Fruit fly (Drosophila melanogaster) whole organism, embryonic: Measurements from ENCODE around the gene PAN3.

Experiments used
- Atf-2 ChIP-seq: fragments of 200-800 bp; sonication (Bioruptor generic); optimal IDR thresholded peaks from 2 replicates; lab custom pipeline; 2016; ENCODE audit warnings: missing biosample characterization, missing genetic modification characterization
- Atf6 ChIP-seq: fragments of 200-800 bp; sonication (Bioruptor generic); IDR thresholded peaks from 2 replicates; pipeline ENCODE4 v1.3.6; 2022; ENCODE audit warnings: missing biosample characterization, missing genetic modification characterization
- Awh ChIP-seq: fragments of 200-800 bp; sonication (Bioruptor generic); IDR thresholded peaks from 2 replicates; pipeline ENCODE4, ENCODE4 v1.3.6; 2022; ENCODE audit warnings: missing biosample characterization, missing genetic modification characterization
- CG10209 ChIP-seq: fragments of 200-800 bp; sonication (Bioruptor generic); optimal IDR thresholded peaks from 3 replicates; lab custom pipeline; 2017; ENCODE audit warnings: missing biosample characterization, mild to moderate bottlenecking, missing genetic modification characterization, missing genetic modification reagents
- CG11247 ChIP-seq: fragments of 200-800 bp; sonication (Bioruptor generic); IDR thresholded peaks from 2 replicates; pipeline ENCODE4 v1.3.6; 2022; ENCODE audit warnings: missing biosample characterization, missing genetic modification characterization
- CG11398 ChIP-seq: fragments of 200-800 bp; sonication (Bioruptor generic); optimal IDR thresholded peaks from 2 replicates; lab custom pipeline; 2016; ENCODE audit warnings: missing biosample characterization, missing genetic modification characterization
- CG11723 ChIP-seq: fragments of 200-800 bp; sonication (Bioruptor generic); optimal IDR thresholded peaks from 2 replicates; lab custom pipeline; 2017; ENCODE audit warnings: missing biosample characterization, mild to moderate bottlenecking, missing genetic modification characterization
- CG14965 ChIP-seq: fragments of 200-800 bp; sonication (Bioruptor generic); optimal IDR thresholded peaks from 2 replicates; lab custom pipeline; 2016; ENCODE audit warnings: missing biosample characterization, missing genetic modification characterization, borderline replicate concordance
- CG17328 ChIP-seq: fragments of 200-800 bp; sonication (Bioruptor generic); IDR thresholded peaks from 2 replicates; pipeline ENCODE4 v1.3.6; 2022; ENCODE audit warnings: missing biosample characterization, missing genetic modification characterization
- CG18262 ChIP-seq: fragments of 200-800 bp; optimal IDR thresholded peaks from 3 replicates; lab custom pipeline; 2019; ENCODE audit warnings: missing biosample characterization, mild to moderate bottlenecking, missing genetic modification characterization, moderate library complexity
- CG2116 ChIP-seq: fragments of 200-800 bp; sonication (Bioruptor generic); optimal IDR thresholded peaks from 3 replicates; lab custom pipeline; 2018; ENCODE audit warnings: missing biosample characterization, mild to moderate bottlenecking, missing genetic modification characterization
- CG2712 ChIP-seq: fragments of 200-800 bp; optimal IDR thresholded peaks from 3 replicates; lab custom pipeline; 2019; ENCODE audit warnings: missing biosample characterization, mild to moderate bottlenecking, missing genetic modification characterization, moderate library complexity
- CG30020 ChIP-seq: fragments of 200-800 bp; optimal IDR thresholded peaks from 2 replicates; lab custom pipeline; 2019; ENCODE audit warnings: missing biosample characterization, mild to moderate bottlenecking, missing genetic modification characterization, moderate library complexity
- CG30431 ChIP-seq: fragments of 200-800 bp; sonication (Bioruptor generic); optimal IDR thresholded peaks from 2 replicates; lab custom pipeline; 2017; ENCODE audit warnings: missing biosample characterization, missing genetic modification characterization
- CG31224 ChIP-seq: fragments of 200-800 bp; sonication (Bioruptor generic); IDR thresholded peaks from 2 replicates; pipeline ENCODE4 v1.3.6; 2022; ENCODE audit warnings: missing biosample characterization, missing genetic modification characterization
- CG34422 ChIP-seq: fragments of 200-800 bp; sonication (Bioruptor generic); IDR thresholded peaks from 3 replicates; pipeline ENCODE4 v1.3.6; 2022; ENCODE audit warnings: missing biosample characterization, missing genetic modification characterization
- CG4617 ChIP-seq: fragments of 200-800 bp; sonication (Bioruptor generic); optimal IDR thresholded peaks from 3 replicates; lab custom pipeline; 2016; ENCODE audit warnings: missing biosample characterization, missing genetic modification characterization, borderline replicate concordance
- CG8281 ChIP-seq: fragments of 200-800 bp; sonication (Bioruptor generic); optimal IDR thresholded peaks from 2 replicates; lab custom pipeline; 2018; ENCODE audit warnings: missing biosample characterization, mild to moderate bottlenecking, missing genetic modification characterization, moderate library complexity
- CG8290 ChIP-seq, 3 experiments: fragments of 200-800 bp; sonication (Bioruptor generic); optimal IDR thresholded peaks; 2 replicates each; lab custom pipeline; 2016 to 2019; ENCODE audit warnings: missing biosample characterization in 3 of 3, missing genetic modification characterization in 3 of 3, mild to moderate bottlenecking in 2 of 3, moderate library complexity in 1 of 3
- CG8765 ChIP-seq: fragments of 200-800 bp; sonication (Bioruptor generic); IDR thresholded peaks from 2 replicates; pipeline ENCODE4 v1.3.6; 2022; ENCODE audit warnings: missing biosample characterization, missing genetic modification characterization
- CG9727 ChIP-seq: fragments of 200-800 bp; sonication (Bioruptor generic); optimal IDR thresholded peaks from 3 replicates; lab custom pipeline; 2017; ENCODE audit warnings: missing biosample characterization, mild to moderate bottlenecking, missing genetic modification characterization
- CHES-1-like ChIP-seq: fragments of 200-800 bp; sonication (Bioruptor generic); optimal IDR thresholded peaks from 2 replicates; lab custom pipeline; 2016; ENCODE audit warnings: missing biosample characterization, missing genetic modification characterization
- HLHmδ ChIP-seq: fragments of 200-800 bp; sonication (Bioruptor generic); optimal IDR thresholded peaks from 2 replicates; lab custom pipeline; 2018; ENCODE audit warnings: missing biosample characterization, mild to moderate bottlenecking, missing genetic modification characterization, moderate library complexity
- Hmx ChIP-seq: fragments of 200-800 bp; sonication (Bioruptor generic); optimal IDR thresholded peaks from 2 replicates; lab custom pipeline; 2016; ENCODE audit warnings: missing biosample characterization, missing genetic modification characterization
- Hr3 ChIP-seq: fragments of 200-800 bp; sonication (Bioruptor generic); optimal IDR thresholded peaks from 3 replicates; lab custom pipeline; 2016; ENCODE audit warnings: missing biosample characterization, missing genetic modification characterization
- Lhr ChIP-seq: fragments of 200-800 bp; sonication (Bioruptor generic); optimal IDR thresholded peaks from 3 replicates; lab custom pipeline; 2017; ENCODE audit warnings: mild to moderate bottlenecking, missing biosample characterization, missing genetic modification reagents, missing genetic modification characterization
- Mad ChIP-seq: fragments of 200-800 bp; sonication (Bioruptor generic); optimal IDR thresholded peaks from 2 replicates; lab custom pipeline; 2016; ENCODE audit warnings: missing biosample characterization, missing genetic modification characterization
- Scr ChIP-seq: fragments of 200-800 bp; sonication (Bioruptor generic); IDR thresholded peaks from 2 replicates; pipeline ENCODE4 v1.3.6; 2022; ENCODE audit warnings: missing biosample characterization, missing genetic modification characterization; ENCODE audit not compliant: partially characterized antibody
- Stat92E ChIP-seq, 3 experiments: fragments of >200 bp in 2 of 3; fragments of 200-800 bp in 1 of 3; sonication (Bioruptor generic) in 1 of 3; optimal IDR thresholded peaks; 2 replicates each; lab custom pipeline; 2017 to 2019; ENCODE audit warnings: missing biosample characterization in 3 of 3, missing genetic modification characterization in 3 of 3, mild to moderate bottlenecking in 1 of 3, moderate library complexity in 1 of 3
- Vsx1 ChIP-seq: fragments of 200-800 bp; sonication (Bioruptor generic); optimal IDR thresholded peaks from 2 replicates; lab custom pipeline; 2017; ENCODE audit warnings: missing biosample characterization, mild to moderate bottlenecking, missing genetic modification characterization, missing genetic modification reagents
- Xbp1 ChIP-seq: fragments of 200-800 bp; sonication (Bioruptor generic); optimal IDR thresholded peaks from 3 replicates; lab custom pipeline; 2016; ENCODE audit warnings: missing biosample characterization, mild to moderate bottlenecking, missing genetic modification characterization
- ase ChIP-seq: fragments of 200-800 bp; sonication (Bioruptor generic); IDR thresholded peaks from 3 replicates; pipeline ENCODE4 v1.3.6; 2022; ENCODE audit warnings: missing biosample characterization, missing genetic modification characterization
- bbx ChIP-seq: fragments of 200-800 bp; sonication (Bioruptor generic); IDR thresholded peaks from 2 replicates; pipeline ENCODE4 v1.3.6; 2022; ENCODE audit warnings: missing biosample characterization, missing genetic modification characterization; ENCODE audit not compliant: partially characterized antibody
- btn ChIP-seq: fragments of 200-800 bp; sonication (Bioruptor generic); optimal IDR thresholded peaks from 2 replicates; lab custom pipeline; 2016; ENCODE audit warnings: missing biosample characterization, missing genetic modification characterization
- insv ChIP-seq, 2 experiments: fragments of 200-800 bp; sonication (Bioruptor generic); optimal IDR thresholded peaks; 3 replicates each; lab custom pipeline; 2016 to 2018; ENCODE audit warnings: missing biosample characterization in 2 of 2, missing genetic modification characterization in 2 of 2
- jing ChIP-seq: fragments of 200-800 bp; sonication (Bioruptor generic); optimal IDR thresholded peaks from 2 replicates; lab custom pipeline; 2018; ENCODE audit warnings: missing biosample characterization, mild to moderate bottlenecking, missing genetic modification characterization
- kni ChIP-seq: fragments of 200-800 bp; sonication (Bioruptor generic); optimal IDR thresholded peaks from 3 replicates; lab custom pipeline; 2017; ENCODE audit warnings: mild to moderate bottlenecking, missing biosample characterization, missing genetic modification reagents, missing genetic modification characterization
- luna ChIP-seq: fragments of 200-800 bp; sonication (Bioruptor generic); optimal IDR thresholded peaks from 2 replicates; lab custom pipeline; 2016; ENCODE audit warnings: missing biosample characterization, missing genetic modification characterization
- maf-S ChIP-seq: fragments of 200-800 bp; sonication (Bioruptor generic); optimal IDR thresholded peaks from 2 replicates; lab custom pipeline; 2016; ENCODE audit warnings: missing biosample characterization, missing genetic modification characterization
- mam ChIP-seq: fragments of 200-800 bp; sonication (Bioruptor generic); optimal IDR thresholded peaks from 3 replicates; lab custom pipeline; 2016; ENCODE audit warnings: missing biosample characterization, missing genetic modification characterization
- otp ChIP-seq: fragments of 200-800 bp; sonication (Bioruptor generic); IDR thresholded peaks from 3 replicates; pipeline ENCODE4, ENCODE4 v1.3.6; 2022; ENCODE audit warnings: missing biosample characterization, missing genetic modification characterization
- pb ChIP-seq: fragments of 200-800 bp; sonication (Bioruptor generic); optimal IDR thresholded peaks from 3 replicates; lab custom pipeline; 2016; ENCODE audit warnings: missing biosample characterization, missing genetic modification characterization
- pfk ChIP-seq: fragments of 200-800 bp; sonication (Bioruptor generic); optimal IDR thresholded peaks from 2 replicates; lab custom pipeline; 2018; ENCODE audit warnings: missing biosample characterization, mild to moderate bottlenecking, missing genetic modification characterization, moderate library complexity
- pho ChIP-seq: fragments of 200-800 bp; sonication (Bioruptor generic); optimal IDR thresholded peaks from 2 replicates; lab custom pipeline; 2016; ENCODE audit warnings: missing biosample characterization, missing genetic modification characterization
- sd ChIP-seq: fragments of 200-800 bp; sonication (Bioruptor generic); optimal IDR thresholded peaks from 3 replicates; lab custom pipeline; 2018; ENCODE audit warnings: missing biosample characterization, mild to moderate bottlenecking, missing genetic modification characterization, moderate library complexity
- shn ChIP-seq: fragments of 200-800 bp; sonication (Bioruptor generic); optimal IDR thresholded peaks from 3 replicates; lab custom pipeline; 2016; ENCODE audit warnings: missing biosample characterization, missing genetic modification characterization
- sima ChIP-seq: fragments of 200-800 bp; sonication (Bioruptor generic); optimal IDR thresholded peaks from 2 replicates; lab custom pipeline; 2016; ENCODE audit warnings: missing biosample characterization, missing genetic modification characterization
- slbo ChIP-seq: fragments of 200-800 bp; sonication (Bioruptor generic); IDR thresholded peaks from 2 replicates; pipeline ENCODE4 v1.3.6; 2022; ENCODE audit warnings: missing biosample characterization, missing genetic modification characterization
- zf30C ChIP-seq: fragments of 200-800 bp; sonication (Bioruptor generic); optimal IDR thresholded peaks from 3 replicates; lab custom pipeline; 2018; ENCODE audit warnings: missing biosample characterization, mild to moderate bottlenecking, missing genetic modification characterization

Gene PAN3

DNA sequence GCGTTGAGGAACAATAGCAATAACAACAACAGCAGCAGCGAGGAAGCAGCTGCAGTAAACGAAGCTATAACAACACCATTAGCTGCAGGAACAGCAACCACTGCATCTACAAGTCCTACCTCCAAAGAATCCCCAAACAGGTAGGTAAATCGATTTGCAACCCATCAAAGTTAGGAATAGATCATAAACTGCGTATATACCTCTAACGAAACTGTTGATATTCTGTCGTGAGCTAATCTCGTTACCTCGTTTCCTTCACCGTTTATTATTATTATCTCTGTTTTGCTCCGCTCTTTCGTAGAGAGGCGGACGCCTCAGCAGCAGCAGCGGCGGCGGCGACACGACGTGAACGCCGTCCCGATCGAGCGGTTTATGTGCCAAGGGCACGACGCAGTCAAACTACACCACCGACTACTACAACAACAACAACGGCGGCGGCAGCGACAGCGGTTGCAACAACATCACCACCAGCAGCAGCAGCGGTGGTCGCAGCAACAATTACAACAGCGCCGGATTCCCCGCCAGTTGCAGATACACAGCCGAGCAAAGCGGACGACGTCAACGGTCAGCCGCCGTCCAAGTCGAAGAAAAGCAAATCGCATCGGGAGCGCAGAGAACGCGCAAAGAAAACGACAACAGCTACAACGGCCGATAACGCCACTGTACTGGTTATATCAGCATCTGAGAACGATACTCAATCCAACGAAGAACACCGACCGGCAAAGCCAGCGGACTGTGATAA lies 32.9 kb upstream of the PAN3 start (continued):
- TF ChIP-seq CG34422 (GFP tag; lab: Robert Waterston, UW) (peak; percentile 68; the same call in 1 of the 3 replicates), CG2712 (tag; lab: Kevin White, UChicago) (peak; percentile 32), Xbp1 (GFP tag; lab: Kevin White, UChicago) (no peak), jing (GFP tag; lab: Kevin White, UChicago) (no peak), CG31224 (GFP tag; lab: Robert Waterston, UW) (peak; percentile 93), pfk (no peak), mam (GFP tag; lab: Kevin White, UChicago) (no peak), sima (GFP tag; lab: Kevin White, UChicago) (no peak), shn (peak; percentile 5), CG14965 (GFP tag; lab: Kevin White, UChicago) (no peak), CG9727 (no peak), insv (GFP tag; optimal IDR thresholded peaks at IDR 0.05; lab: Kevin White, UChicago) (peak in 1 of 2 experiments; percentile 12), Scr (peak; percentile 40; the same call in 1 of the 2 replicates), CG2116 (GFP tag; lab: Kevin White, UChicago) (no peak), CG4617 (GFP tag; lab: Kevin White, UChicago) (no peak), ase (GFP tag; lab: Robert Waterston, UW) (no peak), btn (GFP tag; lab: Kevin White, UChicago) (no peak), CG8290 (GFP tag; optimal IDR thresholded peaks at IDR 0.05; lab: Kevin White, UChicago) (no peak), CG8290 (tag; optimal IDR thresholded peaks at IDR 0.05; lab: Kevin White, UChicago) (peak in 1 of 2 experiments; percentile 14), CG11398 (GFP tag; lab: Kevin White, UChicago) (no peak), pb (GFP tag; lab: Kevin White, UChicago) (no peak), Lhr (GFP tag; lab: Kevin White, UChicago) (no peak), pho (GFP tag; lab: Kevin White, UChicago) (no peak), otp (GFP tag; lab: Robert Waterston, UW) (peak; percentile 48; the same call in 1 of the 3 replicates), CG11723 (GFP tag; lab: Kevin White, UChicago) (no peak), CG30020 (tag; lab: Kevin White, UChicago) (no peak), sd (peak; percentile 29), maf-S (GFP tag; lab: Kevin White, UChicago) (no peak), CHES-1-like (no peak), CG8281 (no peak), CG8765 (GFP tag; lab: Robert Waterston, UW) (peak; percentile 97), bbx (GFP tag; lab: Robert Waterston, UW) (no peak), Stat92E (GFP tag; optimal IDR thresholded peaks at IDR 0.05; lab: Kevin White, UChicago) (peak in 1 of 3 experiments; percentile 60), CG30431 (GFP tag; lab: Kevin White, UChicago) (no peak), Atf-2 (GFP tag; lab: Kevin White, UChicago) (no peak), Awh (GFP tag; lab: Robert Waterston, UW) (peak; percentile 54; the same call in 1 of the 2 replicates), luna (no peak), CG18262 (peak; percentile 13), slbo (GFP tag; lab: Robert Waterston, UW) (no peak), CG17328 (GFP tag; lab: Robert Waterston, UW) (no peak; the same call in 1 of the 2 replicates), Hr3 (GFP tag; lab: Kevin White, UChicago) (no peak), Vsx1 (GFP tag; lab: Kevin White, UChicago) (no peak), Atf6 (0 out of 2 replicates have a peak, but pooled peaks have one; percentile 37), Mad (no peak), kni (GFP tag; lab: Kevin White, UChicago) (peak; percentile 61), zf30C (GFP tag; lab: Kevin White, UChicago) (no peak), Hmx (GFP tag; lab: Kevin White, UChicago) (no peak), CG11247 (GFP tag; lab: Robert Waterston, UW) (no peak), CG10209 (GFP tag; lab: Kevin White, UChicago) (no peak), HLHmδ (GFP tag; lab: Kevin White, UChicago) (peak; percentile 51)
